Fruit fly (Drosophila melanogaster) whole organism, wandering third instar larva: Measurements from ENCODE around the gene CG10211.

ENCODE experiments used
- Abd-B ChIP-seq: fragments of >200 bp; optimal IDR thresholded peaks from 2 replicates; lab custom pipeline; 2017; ENCODE audit warnings: missing biosample characterization, missing genetic modification characterization
- CG9705 ChIP-seq: fragments of 200-800 bp; sonication (Bioruptor generic); optimal IDR thresholded peaks from 2 replicates; lab custom pipeline; 2018; ENCODE audit warnings: missing biosample characterization, mild to moderate bottlenecking, missing genetic modification characterization
- CrebA ChIP-seq: fragments of 200-800 bp; sonication (Bioruptor generic); optimal IDR thresholded peaks from 2 replicates; lab custom pipeline; 2016; ENCODE audit warnings: missing biosample characterization, mild to moderate bottlenecking, missing genetic modification characterization, borderline replicate concordance
- Dfd ChIP-seq: fragments of >200 bp; optimal IDR thresholded peaks from 2 replicates; lab custom pipeline; 2017; ENCODE audit warnings: missing biosample characterization, missing genetic modification characterization
- Dif ChIP-seq: fragments of 200-275, 200-300 bp; sonication (Bioruptor generic); optimal IDR thresholded peaks from 2 replicates; lab custom pipeline; 2018; ENCODE audit warnings: missing biosample characterization, missing genetic modification characterization; ENCODE audit not compliant: partially characterized antibody
- GATAd ChIP-seq: sonication (Bioruptor generic); optimal IDR thresholded peaks from 2 replicates; lab custom pipeline; 2016; ENCODE audit warnings: missing biosample characterization, missing genetic modification characterization
- HLH106 ChIP-seq: fragments of 200-800 bp; optimal IDR thresholded peaks from 3 replicates; lab custom pipeline; 2019; ENCODE audit warnings: missing biosample characterization, mild to moderate bottlenecking, missing genetic modification characterization, moderate library complexity
- Hnf4 ChIP-seq: fragments of 200-800 bp; sonication (Bioruptor generic); optimal IDR thresholded peaks from 2 replicates; lab custom pipeline; 2016; ENCODE audit warnings: missing biosample characterization, mild to moderate bottlenecking, missing genetic modification characterization
- Jra ChIP-seq: sonication (Bioruptor generic); optimal IDR thresholded peaks from 2 replicates; lab custom pipeline; 2016; ENCODE audit warnings: missing biosample characterization, missing genetic modification characterization
- Mio ChIP-seq: sonication (Bioruptor generic); optimal IDR thresholded peaks from 2 replicates; lab custom pipeline; 2016; ENCODE audit warnings: missing biosample characterization, missing genetic modification characterization
- Myc ChIP-seq: fragments of >200 bp; optimal IDR thresholded peaks from 2 replicates; lab custom pipeline; 2017
- N ChIP-seq: fragments of >200 bp; optimal IDR thresholded peaks from 2 replicates; lab custom pipeline; 2018; ENCODE audit warnings: missing biosample characterization, missing external identifiers, missing genetic modification characterization
- Rel ChIP-seq, 2 experiments: fragments of 200-800 bp; sonication (Bioruptor generic) in 1 of 2; optimal IDR thresholded peaks; 2 replicates in 1 of 2; 3 replicates in 1 of 2; lab custom pipeline; 2016 to 2019; ENCODE audit warnings: mild to moderate bottlenecking in 2 of 2, missing biosample characterization in 2 of 2, missing genetic modification characterization in 2 of 2, moderate library complexity in 1 of 2
- Sp1 ChIP-seq: fragments of 200-800 bp; sonication (Bioruptor generic); optimal IDR thresholded peaks from 3 replicates; lab custom pipeline; 2019; ENCODE audit warnings: missing biosample characterization, mild to moderate bottlenecking, missing genetic modification characterization, moderate library complexity
- Vsx2 ChIP-seq: fragments of 200-300, 225-300 bp; sonication (Bioruptor generic); optimal IDR thresholded peaks from 2 replicates; lab custom pipeline; 2018; ENCODE audit warnings: missing biosample characterization, missing genetic modification characterization; ENCODE audit not compliant: partially characterized antibody
- br ChIP-seq: fragments of 200-800 bp; sonication (Bioruptor generic); optimal IDR thresholded peaks from 2 replicates; lab custom pipeline; 2016; ENCODE audit warnings: missing biosample characterization, missing genetic modification characterization
- brk ChIP-seq: fragments of 200-800 bp; sonication (Bioruptor generic); optimal IDR thresholded peaks from 2 replicates; lab custom pipeline; 2016; ENCODE audit warnings: missing biosample characterization, mild to moderate bottlenecking, missing genetic modification characterization
- dl ChIP-seq, 2 experiments: fragments of 175-275, 200-275 bp in 1 of 2; fragments of 200-275 bp in 1 of 2; sonication (Bioruptor generic); optimal IDR thresholded peaks; lab custom pipeline; 2018; ENCODE audit warnings: mild to moderate bottlenecking in 2 of 2, missing biosample characterization in 2 of 2, missing genetic modification characterization in 2 of 2, moderate library complexity in 2 of 2; ENCODE audit not compliant: partially characterized antibody in 2 of 2, insufficient read depth in 1 of 2
- dmrt93B ChIP-seq: fragments of 200-800 bp; sonication (Bioruptor generic); optimal IDR thresholded peaks from 2 replicates; lab custom pipeline; 2018; ENCODE audit warnings: missing biosample characterization, mild to moderate bottlenecking, missing genetic modification characterization
- dsf ChIP-seq: sonication (Bioruptor generic); optimal IDR thresholded peaks from 2 replicates; lab custom pipeline; 2016; ENCODE audit warnings: missing biosample characterization, missing genetic modification characterization, borderline replicate concordance
- ey ChIP-seq: fragments of 200-800 bp; sonication (Bioruptor generic); optimal IDR thresholded peaks from 2 replicates; lab custom pipeline; 2016; ENCODE audit warnings: missing biosample characterization, missing genetic modification characterization
- foxo ChIP-seq, 2 experiments: fragments of 200-800 bp; sonication (Bioruptor generic); optimal IDR thresholded peaks; 2 replicates in 1 of 2; 3 replicates in 1 of 2; lab custom pipeline; 2016 to 2017; ENCODE audit warnings: missing biosample characterization in 2 of 2, missing genetic modification characterization in 2 of 2
- fru ChIP-seq: fragments of 200-800 bp; sonication (Bioruptor generic); optimal IDR thresholded peaks from 3 replicates; lab custom pipeline; 2016; ENCODE audit warnings: missing biosample characterization, mild to moderate bottlenecking, missing genetic modification characterization
- h ChIP-seq: fragments of 200-800 bp; sonication (Bioruptor generic); optimal IDR thresholded peaks from 3 replicates; lab custom pipeline; 2016; ENCODE audit warnings: missing biosample characterization, mild to moderate bottlenecking, missing genetic modification characterization
- jim ChIP-seq: fragments of 175-275, 200-325 bp; sonication (Bioruptor generic); optimal IDR thresholded peaks from 2 replicates; lab custom pipeline; 2016; ENCODE audit warnings: missing biosample characterization, mild to moderate bottlenecking, missing genetic modification characterization
- pan ChIP-seq: fragments of >200 bp; optimal IDR thresholded peaks from 2 replicates; lab custom pipeline; 2017
- psq ChIP-seq: fragments of 200-800 bp; sonication (Bioruptor generic); optimal IDR thresholded peaks from 3 replicates; lab custom pipeline; 2017; ENCODE audit warnings: missing biosample characterization, mild to moderate bottlenecking, missing genetic modification characterization, moderate library complexity
- sage ChIP-seq: fragments of 200-800 bp; sonication (Bioruptor generic); optimal IDR thresholded peaks from 2 replicates; lab custom pipeline; 2016; ENCODE audit warnings: missing biosample characterization, mild to moderate bottlenecking, missing genetic modification characterization
- sv ChIP-seq: fragments of 200-800 bp; sonication (Bioruptor generic); optimal IDR thresholded peaks from 3 replicates; lab custom pipeline; 2016; ENCODE audit warnings: missing biosample characterization, missing genetic modification characterization
- tai ChIP-seq: sonication (Bioruptor generic); optimal IDR thresholded peaks from 2 replicates; lab custom pipeline; 2016; ENCODE audit warnings: missing biosample characterization, missing genetic modification characterization
- woc ChIP-seq: sonication (Bioruptor generic); optimal IDR thresholded peaks from 2 replicates; lab custom pipeline; 2016; ENCODE audit warnings: missing biosample characterization, mild to moderate bottlenecking, missing genetic modification characterization

The CG10211 gene

dm6 chr2L:18526005-18526404, 8.7 kb downstream of the CG10211 start:
- TF ChIP-seq GATAd (GFP tag; lab: Kevin White, UChicago) (no peak), dsf (GFP tag; lab: Kevin White, UChicago) (no peak), Dfd (GFP tag; lab: Kevin White, UChicago) (no peak), Hnf4 (GFP tag; lab: Kevin White, UChicago) (no peak), Jra (GFP tag; lab: Kevin White, UChicago) (no peak), Dif (GFP tag; lab: Kevin White, UChicago) (no peak), HLH106 (no peak), sage (GFP tag; lab: Kevin White, UChicago) (no peak), jim (no peak), tai (GFP tag; lab: Kevin White, UChicago) (no peak), Mio (no peak), Vsx2 (no peak), foxo (GFP tag; optimal IDR thresholded peaks at IDR 0.05; lab: Kevin White, UChicago) (no peak), fru (GFP tag; lab: Kevin White, UChicago) (no peak), psq (GFP tag; lab: Kevin White, UChicago) (no peak), pan (lab: Kevin White, UChicago) (no peak), h (GFP tag; lab: Kevin White, UChicago) (no peak)

dm6 chr2L:18546426-18546825, 29.1 kb downstream of the CG10211 start:
- no peak for TF ChIP-seq dl (GFP tag; optimal IDR thresholded peaks at IDR 0.05; lab: Kevin White, UChicago; ENCODE audit: insufficient read depth in 1 of 2, partially characterized antibody in 2 of 2)
- TF ChIP-seq Dfd (GFP tag; lab: Kevin White, UChicago): peak; percentile 94

- TF ChIP-seq Hnf4 (GFP tag; lab: Kevin White, UChicago): no peak
- TF ChIP-seq brk (GFP tag; lab: Kevin White, UChicago): no peak
- peak in 1 of 2 experiments; percentile 36 for TF ChIP-seq foxo (GFP tag; optimal IDR thresholded peaks at IDR 0.05; lab: Kevin White, UChicago)
- no peak for TF ChIP-seq br
- TF ChIP-seq h (GFP tag; lab: Kevin White, UChicago): peak; percentile 62
- no peak for TF ChIP-seq N (GFP tag; lab: Kevin White, UChicago)
- TF ChIP-seq sv (GFP tag; lab: Kevin White, UChicago): no peak
- TF ChIP-seq fru (GFP tag; lab: Kevin White, UChicago): no peak
- no peak for TF ChIP-seq dsf (GFP tag; lab: Kevin White, UChicago)
- TF ChIP-seq CG9705 (GFP tag; lab: Kevin White, UChicago): no peak
Observed at dm6 chr2L:18548753-18549152, 31.5 kb downstream of the CG10211 start.

- TF ChIP-seq HLH106: no peak
- peak; percentile 6 for TF ChIP-seq Sp1 (GFP tag; lab: Kevin White, UChicago)
- no peak for TF ChIP-seq Rel (GFP tag; optimal IDR thresholded peaks at IDR 0.05; lab: Kevin White, UChicago)
- peak; percentile 60 for TF ChIP-seq Rel (tag; optimal IDR thresholded peaks at IDR 0.05; lab: Kevin White, UChicago)
- TF ChIP-seq dl (GFP tag; optimal IDR thresholded peaks at IDR 0.05; lab: Kevin White, UChicago; ENCODE audit: insufficient read depth in 1 of 2, partially characterized antibody in 2 of 2): peak in 1 of 2 experiments; percentile 16
- TF ChIP-seq, all 38 proteins: peak for 3
Observed at dm6 chr2L:18549470-18549869, 32.2 kb downstream of the CG10211 start.

dm6 chr2L:18554205-18554604, 36.9 kb downstream of the CG10211 start:
- no peak for TF ChIP-seq woc
- no peak for TF ChIP-seq sv (GFP tag; lab: Kevin White, UChicago)
- TF ChIP-seq dmrt93B (GFP tag; lab: Kevin White, UChicago): no peak
- no peak for TF ChIP-seq Abd-B (GFP tag; lab: Kevin White, UChicago)
- no peak for TF ChIP-seq ey (GFP tag; lab: Kevin White, UChicago)
- no peak for TF ChIP-seq CrebA (GFP tag; lab: Kevin White, UChicago)
- no peak for TF ChIP-seq Vsx2
- no peak for TF ChIP-seq Mio
- TF ChIP-seq dsf (GFP tag; lab: Kevin White, UChicago): no peak
- TF ChIP-seq Myc (lab: Kevin White, UChicago): no peak
- no peak for TF ChIP-seq br
- TF ChIP-seq dl (GFP tag; optimal IDR thresholded peaks at IDR 0.05; lab: Kevin White, UChicago; ENCODE audit: insufficient read depth in 1 of 2, partially characterized antibody in 2 of 2): no peak
- TF ChIP-seq CG9705 (GFP tag; lab: Kevin White, UChicago): no peak
- TF ChIP-seq Sp1 (GFP tag; lab: Kevin White, UChicago): no peak
- no peak for TF ChIP-seq tai (GFP tag; lab: Kevin White, UChicago)
- no peak for TF ChIP-seq foxo (GFP tag; optimal IDR thresholded peaks at IDR 0.05; lab: Kevin White, UChicago)
